Worm (Caenorhabditis elegans): ENCODE measurements around the gene B0303.11.
A peak's percentile ranks its signal among the peaks of the same experiment; 100 is the strongest.

The B0303.11 gene

DNA sequence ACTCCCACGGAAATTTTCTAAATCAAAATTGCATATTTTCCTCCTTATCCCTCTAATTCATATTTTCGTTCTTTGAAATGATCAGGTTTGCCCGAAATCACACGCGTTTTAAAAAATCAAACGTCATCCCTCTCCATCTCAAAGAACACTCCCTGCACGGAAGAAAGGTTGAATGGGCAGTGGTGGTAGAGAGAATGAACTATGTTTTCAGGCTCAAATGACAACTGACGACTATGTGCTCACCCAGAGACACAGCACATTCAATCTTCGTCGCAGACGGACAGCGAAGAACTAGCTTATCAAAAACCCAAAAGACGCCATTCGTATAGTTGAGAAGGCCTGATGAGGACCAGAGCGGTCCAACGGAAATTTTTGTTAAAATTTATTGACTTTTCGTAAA lies 29.6 kb upstream of the B0303.11 start:
- TF ChIP-seq elt-3 (tag; optimal IDR thresholded peaks at IDR 0.05) (no peak), nfya-1 (tag; optimal IDR thresholded peaks at IDR 0.05; ENCODE audit: insufficient read depth) (peak; percentile 46), egl-5 (tag; optimal IDR thresholded peaks at IDR 0.05) (peak; percentile 26)

DNA sequence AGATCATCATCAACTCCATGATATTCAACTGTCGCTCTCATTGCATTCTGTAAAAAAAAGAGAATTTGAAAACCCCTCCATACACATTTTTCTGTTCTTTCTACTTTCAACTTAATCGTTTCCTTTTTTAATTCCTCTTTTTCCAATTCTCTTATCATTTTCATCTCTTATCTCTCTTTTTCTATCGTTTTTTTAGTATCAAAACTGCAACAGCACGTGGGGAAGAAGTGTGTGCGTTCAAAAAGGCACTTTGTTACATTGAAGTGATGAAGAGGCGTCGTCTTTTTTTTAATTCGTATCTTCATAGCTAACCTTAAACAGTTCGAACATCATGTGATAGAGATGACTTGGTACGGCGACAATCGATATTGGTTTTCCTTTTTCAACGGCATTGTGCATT lies 28.9 kb upstream of the B0303.11 start:
- TF ChIP-seq ama-1 (optimal IDR thresholded peaks at IDR 0.05) (no peak), nhr-43 (tag; optimal IDR thresholded peaks at IDR 0.05; ENCODE audit: poor library complexity, severe bottlenecking) (peak; percentile 50), ZK546.5 (tag; optimal IDR thresholded peaks at IDR 0.05) (no peak), nhr-67 (tag; optimal IDR thresholded peaks at IDR 0.05) (no peak), fkh-10 (GFP tag; optimal IDR thresholded peaks at IDR 0.05) (no peak), ceh-82 (tag; optimal IDR thresholded peaks at IDR 0.05) (no peak), ceh-9 (tag; optimal IDR thresholded peaks at IDR 0.05) (no peak), lin-39 (tag; optimal IDR thresholded peaks at IDR 0.05) (no peak), tbx-2 (tag; optimal IDR thresholded peaks at IDR 0.05) (no peak), R02D3.7 (tag; optimal IDR thresholded peaks at IDR 0.05) (no peak), unc-62 (GFP tag; optimal IDR thresholded peaks at IDR 0.05) (no peak), nhr-12 (tag; optimal IDR thresholded peaks at IDR 0.05) (no peak), elt-3 (tag; optimal IDR thresholded peaks at IDR 0.05) (peak in 1 of 3 experiments; percentile 0), fos-1 (tag; optimal IDR thresholded peaks at IDR 0.05) (no peak), pqm-1 (tag; optimal IDR thresholded peaks at IDR 0.05) (peak; percentile 96), ztf-11 (tag; optimal IDR thresholded peaks at IDR 0.05) (no peak), lsy-12 (tag; optimal IDR thresholded peaks at IDR 0.05) (no peak), elt-1 (tag; optimal IDR thresholded peaks at IDR 0.05) (peak; percentile 81), nhr-28 (tag; optimal IDR thresholded peaks at IDR 0.05) (no peak), nhr-11 (tag; optimal IDR thresholded peaks at IDR 0.05) (no peak), mdl-1 (tag; optimal IDR thresholded peaks at IDR 0.05) (peak; percentile 81), nhr-237 (tag; optimal IDR thresholded peaks at IDR 0.05) (no peak), egl-27 (tag; optimal IDR thresholded peaks at IDR 0.05) (no peak), nhr-77 (tag; optimal IDR thresholded peaks at IDR 0.05) (no peak), nhr-25 (tag; optimal IDR thresholded peaks at IDR 0.05) (peak; percentile 28), snpc-4 (tag; optimal IDR thresholded peaks at IDR 0.05) (peak; percentile 4), unc-39 (tag; optimal IDR thresholded peaks at IDR 0.05) (no peak), nhr-23 (tag; optimal IDR thresholded peaks at IDR 0.05) (peak; percentile 77), skn-1 (tag; optimal IDR thresholded peaks at IDR 0.05) (no peak), fkh-2 (tag; optimal IDR thresholded peaks at IDR 0.05) (no peak), eor-1 (tag; optimal IDR thresholded peaks at IDR 0.05) (no peak), daf-12 (tag; optimal IDR thresholded peaks at IDR 0.05) (no peak), hmg-11 (tag; optimal IDR thresholded peaks at IDR 0.05) (no peak), sea-2 (GFP tag; optimal IDR thresholded peaks at IDR 0.05) (no peak), egl-5 (tag; optimal IDR thresholded peaks at IDR 0.05) (no peak), nhr-76 (tag; optimal IDR thresholded peaks at IDR 0.05) (no peak), ceh-28 (tag; optimal IDR thresholded peaks at IDR 0.05) (no peak), lin-15B (tag; optimal IDR thresholded peaks at IDR 0.05) (no peak), pha-4 (tag; optimal IDR thresholded peaks at IDR 0.05) (peak; percentile 32), aly-2 (tag; optimal IDR thresholded peaks at IDR 0.05) (no peak), jun-1 (tag; optimal IDR thresholded peaks at IDR 0.05) (peak; percentile 45), elt-2 (tag; optimal IDR thresholded peaks at IDR 0.05) (peak; percentile 95), mml-1 (tag; optimal IDR thresholded peaks at IDR 0.05) (no peak), ztf-4 (tag; optimal IDR thresholded peaks at IDR 0.05) (no peak), ceh-16 (tag; optimal IDR thresholded peaks at IDR 0.05) (no peak), nfya-1 (tag; optimal IDR thresholded peaks at IDR 0.05; ENCODE audit: insufficient read depth) (peak; percentile 3), zag-1 (tag; optimal IDR thresholded peaks at IDR 0.05) (no peak)

All from whole organism, L3 larva.